Fruit fly (Drosophila melanogaster) whole organism, embryonic: ENCODE data around the gene nAChRalpha7.

Source experiments
- CG10274 ChIP-seq: fragments of 200-800 bp; sonication (Bioruptor generic); optimal IDR thresholded peaks from 3 replicates; lab custom pipeline; 2017; ENCODE audit warnings: missing biosample characterization, mild to moderate bottlenecking, missing genetic modification characterization
- CG14014 ChIP-seq: fragments of 200-800 bp; sonication (Bioruptor generic); IDR thresholded peaks from 2 replicates; pipeline ENCODE4 v1.3.6; 2022; ENCODE audit warnings: missing biosample characterization, missing genetic modification characterization
- CG16813 ChIP-seq: fragments of 200-800 bp; sonication (Bioruptor generic); IDR thresholded peaks from 3 replicates; pipeline ENCODE4 v1.3.6; 2022; ENCODE audit warnings: missing biosample characterization, missing genetic modification characterization; ENCODE audit not compliant: partially characterized antibody
- CG18011 ChIP-seq: fragments of 200-800 bp; sonication (Bioruptor generic); optimal IDR thresholded peaks from 2 replicates; lab custom pipeline; 2017; ENCODE audit warnings: missing biosample characterization, missing genetic modification characterization, mild to moderate bottlenecking, moderate library complexity, missing genotype
- CG2120 ChIP-seq: fragments of 200-800 bp; sonication (Bioruptor generic); optimal IDR thresholded peaks from 3 replicates; lab custom pipeline; 2016; ENCODE audit warnings: missing biosample characterization, missing genetic modification characterization
- CG2678 ChIP-seq: fragments of 200-800 bp; sonication (Bioruptor generic); optimal IDR thresholded peaks from 3 replicates; lab custom pipeline; 2019; ENCODE audit warnings: missing biosample characterization, mild to moderate bottlenecking, missing genetic modification characterization, moderate library complexity
- CG3281 ChIP-seq: fragments of 200-800 bp; sonication (Bioruptor generic); optimal IDR thresholded peaks from 3 replicates; lab custom pipeline; 2017; ENCODE audit warnings: missing biosample characterization, mild to moderate bottlenecking, missing genetic modification characterization
- CG34376 ChIP-seq: fragments of 200-800 bp; sonication (Bioruptor generic); optimal IDR thresholded peaks from 2 replicates; lab custom pipeline; 2018; ENCODE audit warnings: missing biosample characterization, mild to moderate bottlenecking, missing genetic modification characterization
- CG5180 ChIP-seq: fragments of 200-800 bp; sonication (Bioruptor generic); optimal IDR thresholded peaks from 3 replicates; lab custom pipeline; 2017; ENCODE audit warnings: missing biosample characterization, missing genetic modification characterization, mild to moderate bottlenecking, moderate library complexity, missing genetic modification reagents
- CG7987 ChIP-seq: fragments of 200-800 bp; sonication (Bioruptor generic); optimal IDR thresholded peaks from 2 replicates; lab custom pipeline; 2018; ENCODE audit warnings: missing biosample characterization, mild to moderate bottlenecking, missing genetic modification characterization, moderate library complexity
- CG9876 ChIP-seq: fragments of 200-800 bp; sonication (Bioruptor generic); optimal IDR thresholded peaks from 2 replicates; lab custom pipeline; 2016; ENCODE audit warnings: missing biosample characterization, missing genetic modification characterization
- D19A ChIP-seq: fragments of 200-800 bp; optimal IDR thresholded peaks from 3 replicates; lab custom pipeline; 2019; ENCODE audit warnings: missing biosample characterization, mild to moderate bottlenecking, missing genetic modification characterization, moderate library complexity
- D19B ChIP-seq: fragments of 200-800 bp; sonication (Bioruptor generic); optimal IDR thresholded peaks from 2 replicates; lab custom pipeline; 2017; ENCODE audit warnings: missing biosample characterization, mild to moderate bottlenecking, missing genetic modification characterization
- Dip3 ChIP-seq: fragments of 200-800 bp; sonication (Bioruptor generic); optimal IDR thresholded peaks from 3 replicates; lab custom pipeline; 2016; ENCODE audit warnings: missing biosample characterization, missing genetic modification characterization
- Ets65A ChIP-seq: fragments of 200-800 bp; sonication (Bioruptor generic); peaks from one replicate; lab custom pipeline; 2016; ENCODE audit warnings: missing biosample characterization, missing genetic modification characterization
- Med ChIP-seq: fragments of 200-800 bp; sonication (Bioruptor generic); peaks from one replicate; lab custom pipeline; 2016; ENCODE audit warnings: missing biosample characterization, missing genetic modification characterization, mild to moderate bottlenecking, inconsistent platforms, moderate library complexity
- Meics ChIP-seq: fragments of 200-800 bp; sonication (Bioruptor generic); optimal IDR thresholded peaks from 2 replicates; lab custom pipeline; 2017; ENCODE audit warnings: missing biosample characterization, mild to moderate bottlenecking, missing genetic modification characterization
- NC2β ChIP-seq: fragments of 200-800 bp; sonication (Bioruptor generic); optimal IDR thresholded peaks from 2 replicates; lab custom pipeline; 2016; ENCODE audit warnings: missing biosample characterization, missing genetic modification characterization
- Rfx ChIP-seq: fragments of 200-800 bp; sonication (Bioruptor generic); IDR thresholded peaks from 2 replicates; pipeline ENCODE4 v1.3.6; 2022; ENCODE audit warnings: missing biosample characterization, missing genetic modification characterization
- Side ChIP-seq: fragments of 200-800 bp; sonication (Bioruptor generic); optimal IDR thresholded peaks from 2 replicates; lab custom pipeline; 2016; ENCODE audit warnings: missing biosample characterization, missing genetic modification characterization
- Six4 ChIP-seq: fragments of 200-800 bp; sonication (Bioruptor generic); optimal IDR thresholded peaks from 2 replicates; lab custom pipeline; 2016; ENCODE audit warnings: missing biosample characterization, missing genetic modification characterization
- Stat92E ChIP-seq, 3 experiments: fragments of >200 bp in 2 of 3; fragments of 200-800 bp in 1 of 3; sonication (Bioruptor generic) in 1 of 3; optimal IDR thresholded peaks; 2 replicates each; lab custom pipeline; 2017 to 2019; ENCODE audit warnings: missing biosample characterization in 3 of 3, missing genetic modification characterization in 3 of 3, mild to moderate bottlenecking in 1 of 3, moderate library complexity in 1 of 3
- bbx ChIP-seq: fragments of 200-800 bp; sonication (Bioruptor generic); IDR thresholded peaks from 2 replicates; pipeline ENCODE4 v1.3.6; 2022; ENCODE audit warnings: missing biosample characterization, missing genetic modification characterization; ENCODE audit not compliant: partially characterized antibody
- chinmo ChIP-seq: fragments of 200-800 bp; sonication (Bioruptor generic); IDR thresholded peaks from 4 replicates; pipeline ENCODE4 v1.3.6; 2022; ENCODE audit warnings: missing biosample characterization, missing genetic modification characterization; ENCODE audit not compliant: partially characterized antibody
- exex ChIP-seq: fragments of 200-800 bp; sonication (Bioruptor generic); optimal IDR thresholded peaks from 4 replicates; lab custom pipeline; 2018; ENCODE audit warnings: missing biosample characterization, mild to moderate bottlenecking, missing genetic modification characterization, moderate library complexity
- fu2 ChIP-seq: fragments of 200-800 bp; sonication (Bioruptor generic); optimal IDR thresholded peaks from 2 replicates; lab custom pipeline; 2016; ENCODE audit warnings: missing biosample characterization, missing genetic modification characterization
- gem ChIP-seq: fragments of 200-800 bp; sonication (Bioruptor generic); optimal IDR thresholded peaks from 2 replicates; lab custom pipeline; 2019; ENCODE audit warnings: missing biosample characterization, mild to moderate bottlenecking, missing genetic modification characterization, moderate library complexity
- gsb-n ChIP-seq: fragments of 200-800 bp; sonication (Bioruptor generic); optimal IDR thresholded peaks from 3 replicates; lab custom pipeline; 2018; ENCODE audit warnings: missing biosample characterization, mild to moderate bottlenecking, missing genetic modification characterization
- lilli ChIP-seq: fragments of 200-800 bp; sonication (Bioruptor generic); optimal IDR thresholded peaks from 3 replicates; lab custom pipeline; 2016; ENCODE audit warnings: missing biosample characterization, missing genetic modification characterization
- mirr ChIP-seq: fragments of 200-800 bp; sonication (Bioruptor generic); optimal IDR thresholded peaks from 3 replicates; lab custom pipeline; 2018; ENCODE audit warnings: missing biosample characterization, mild to moderate bottlenecking, missing genetic modification characterization
- pho ChIP-seq: fragments of 200-800 bp; sonication (Bioruptor generic); optimal IDR thresholded peaks from 2 replicates; lab custom pipeline; 2016; ENCODE audit warnings: missing biosample characterization, missing genetic modification characterization
- row ChIP-seq: fragments of 200-800 bp; sonication (Bioruptor generic); IDR thresholded peaks from 3 replicates; pipeline ENCODE4 v1.3.6; 2022; ENCODE audit warnings: missing biosample characterization, missing genetic modification characterization
- slbo ChIP-seq: fragments of 200-800 bp; sonication (Bioruptor generic); IDR thresholded peaks from 2 replicates; pipeline ENCODE4 v1.3.6; 2022; ENCODE audit warnings: missing biosample characterization, missing genetic modification characterization
- sug ChIP-seq: fragments of 200-800 bp; optimal IDR thresholded peaks from 2 replicates; lab custom pipeline; 2019; ENCODE audit warnings: missing biosample characterization, mild to moderate bottlenecking, missing genetic modification characterization, moderate library complexity
- vnd ChIP-seq: fragments of 200-800 bp; sonication (Bioruptor generic); IDR thresholded peaks from 3 replicates; pipeline ENCODE4 v1.3.6; 2022; ENCODE audit warnings: missing biosample characterization, missing genetic modification characterization; ENCODE audit not compliant: partially characterized antibody
- vvl ChIP-seq: fragments of 200-800 bp; sonication (Bioruptor generic); IDR thresholded peaks from 2 replicates; pipeline ENCODE4 v1.3.6; 2022; ENCODE audit warnings: missing biosample characterization, missing genetic modification characterization
- z ChIP-seq: fragments of 200-800 bp; sonication (Bioruptor generic); IDR thresholded peaks from 3 replicates; pipeline ENCODE4 v1.3.6; 2022; ENCODE audit warnings: missing biosample characterization, missing genetic modification characterization
- zfh2 ChIP-seq: fragments of 200-800 bp; sonication (Bioruptor generic); optimal IDR thresholded peaks from 2 replicates; lab custom pipeline; 2016; ENCODE audit warnings: missing biosample characterization, missing genetic modification characterization

Gene nAChRalpha7

DNA sequence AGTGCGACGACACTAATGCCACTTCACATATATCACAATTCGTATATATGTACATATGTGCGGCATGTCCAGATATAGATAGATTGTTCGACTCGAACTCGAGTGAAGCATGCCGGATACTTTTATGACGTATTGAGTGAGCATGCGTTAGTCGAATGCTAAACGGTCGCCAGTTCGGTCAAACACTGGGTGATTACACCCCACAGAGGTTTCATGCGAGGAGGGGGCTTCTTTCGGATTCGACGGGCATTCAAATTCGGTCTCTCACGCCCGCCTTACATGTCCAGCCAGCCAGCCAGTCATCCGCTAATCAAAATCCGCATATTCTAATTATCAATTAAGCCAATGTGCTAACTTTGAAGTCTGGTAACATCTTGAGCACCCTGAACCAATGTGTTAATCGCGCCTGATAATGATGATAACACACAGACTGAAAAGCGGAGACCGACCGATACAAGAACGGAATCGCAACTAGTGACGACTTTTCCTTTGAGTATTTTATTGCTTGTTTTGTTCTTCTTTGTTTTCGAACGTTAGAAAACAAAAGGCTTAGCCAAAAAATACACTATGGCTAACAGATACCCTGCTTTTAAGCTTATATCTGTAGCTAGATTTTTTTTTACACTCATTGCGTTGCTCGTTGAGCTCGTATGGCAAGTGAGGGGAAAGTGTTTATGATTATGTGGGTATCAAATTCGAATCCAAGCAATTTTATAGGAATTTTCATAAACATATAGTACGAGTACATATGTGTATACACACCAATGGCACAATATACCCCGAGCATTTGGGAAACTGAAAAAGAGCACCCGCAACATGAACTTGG, 56.3 kb downstream of the nAChRalpha7 start:
- 0 out of 3 replicates have a peak, but pooled peaks have one; percentile 19 for TF ChIP-seq vnd (GFP tag; lab: Robert Waterston, UW)
- TF ChIP-seq Med (GFP tag; lab: Kevin White, UChicago): peak; percentile 73
- TF ChIP-seq CG5180 (GFP tag; lab: Kevin White, UChicago): peak; percentile 17
- no peak for TF ChIP-seq CG9876 (GFP tag; lab: Kevin White, UChicago)
- no peak for TF ChIP-seq NC2β (GFP tag; lab: Kevin White, UChicago)
- TF ChIP-seq Side: no peak
- TF ChIP-seq slbo (GFP tag; lab: Robert Waterston, UW): peak; percentile 14; the same call in 1 of the 2 replicates
- TF ChIP-seq CG18011 (GFP tag; lab: Kevin White, UChicago): no peak
- no peak for TF ChIP-seq Six4 (GFP tag; lab: Kevin White, UChicago)
- TF ChIP-seq CG16813 (GFP tag; lab: Robert Waterston, UW): 0 out of 3 replicates have a peak, but pooled peaks have one; percentile 18
- TF ChIP-seq exex (tag; lab: Kevin White, UChicago): peak; percentile 71
- TF ChIP-seq z (GFP tag; lab: Robert Waterston, UW): peak; percentile 67; the same call in 2 of the 3 replicates
- TF ChIP-seq D19A (tag; lab: Kevin White, UChicago): peak; percentile 42
- no peak for TF ChIP-seq CG14014 (GFP tag; lab: Robert Waterston, UW)
- TF ChIP-seq Stat92E (GFP tag; optimal IDR thresholded peaks at IDR 0.05; lab: Kevin White, UChicago): no peak
- TF ChIP-seq Meics (GFP tag; lab: Kevin White, UChicago): peak; percentile 18
- TF ChIP-seq vvl: no peak
- TF ChIP-seq CG34376 (GFP tag; lab: Kevin White, UChicago): peak; percentile 48
- peak; percentile 75 for TF ChIP-seq sug
- TF ChIP-seq fu2 (GFP tag; lab: Kevin White, UChicago): peak; percentile 0
- peak; percentile 22 for TF ChIP-seq gem (tag; lab: Kevin White, UChicago)
- peak; percentile 24 for TF ChIP-seq pho (GFP tag; lab: Kevin White, UChicago)
- peak; percentile 4 for TF ChIP-seq lilli
- TF ChIP-seq Ets65A (GFP tag; lab: Kevin White, UChicago): peak; percentile 26
- peak; percentile 89 for TF ChIP-seq CG7987 (GFP tag; lab: Kevin White, UChicago)
- 0 out of 4 replicates have a peak, but pooled peaks have one; percentile 31 for TF ChIP-seq chinmo
- TF ChIP-seq CG2120: peak; percentile 48
- peak; percentile 8 for TF ChIP-seq D19B (GFP tag; lab: Kevin White, UChicago)
- TF ChIP-seq CG3281: peak; percentile 25
- TF ChIP-seq bbx (GFP tag; lab: Robert Waterston, UW): no peak
- TF ChIP-seq gsb-n (tag; lab: Kevin White, UChicago): no peak
- peak; percentile 42 for TF ChIP-seq mirr
- TF ChIP-seq row: 0 out of 3 replicates have a peak, but pooled peaks have one; percentile 15
- peak; percentile 14 for TF ChIP-seq CG2678 (tag; lab: Kevin White, UChicago)
- TF ChIP-seq zfh2 (GFP tag; lab: Kevin White, UChicago): peak; percentile 45
- peak; percentile 35 for TF ChIP-seq Dip3
- TF ChIP-seq Rfx: 0 out of 2 replicates have a peak, but pooled peaks have one; percentile 27
- no peak for TF ChIP-seq CG10274 (GFP tag; lab: Kevin White, UChicago)
- TF ChIP-seq, all 482 proteins: peak for 27
